Fruit fly (Drosophila melanogaster) whole organism, pupa: ENCODE data around the gene CG13245.

Experiments
- CG12605 ChIP-seq: fragments of 200-800 bp; sonication (Bioruptor generic); IDR thresholded peaks from 2 replicates; pipeline ENCODE4 v1.3.6; 2022; ENCODE audit warnings: missing biosample characterization, missing genetic modification characterization
- CG34367 ChIP-seq: fragments of 200-800 bp; sonication (Bioruptor generic); optimal IDR thresholded peaks from 2 replicates; lab custom pipeline; 2018; ENCODE audit warnings: missing biosample characterization, mild to moderate bottlenecking, missing genetic modification characterization
- CG8301 ChIP-seq: fragments of 200-800 bp; sonication (Bioruptor generic); optimal IDR thresholded peaks from 2 replicates; lab custom pipeline; 2018; ENCODE audit warnings: missing biosample characterization, mild to moderate bottlenecking, missing genetic modification characterization
- CG9948 ChIP-seq: fragments of 200-800 bp; sonication (Bioruptor generic); optimal IDR thresholded peaks from 2 replicates; lab custom pipeline; 2018; ENCODE audit warnings: missing biosample characterization, mild to moderate bottlenecking, missing genetic modification characterization, moderate library complexity
- Snoo ChIP-seq: fragments of 200-800 bp; sonication (Bioruptor generic); optimal IDR thresholded peaks from 3 replicates; lab custom pipeline; 2017; ENCODE audit warnings: missing biosample characterization, mild to moderate bottlenecking, missing genetic modification characterization, inconsistent platforms
- fd96Ca ChIP-seq: fragments of 200-800 bp; sonication (Bioruptor generic); IDR thresholded peaks from 3 replicates; pipeline ENCODE4 v1.3.6; 2022; ENCODE audit warnings: missing biosample characterization, missing genetic modification characterization
- gl ChIP-seq: fragments of 200-800 bp; sonication (Bioruptor generic); optimal IDR thresholded peaks from 2 replicates; lab custom pipeline; 2018; ENCODE audit warnings: missing biosample characterization, mild to moderate bottlenecking, missing genetic modification characterization

dm6 chr2L:16004025-16004424 is at the start of gene CG13245, which contains the start of gene CG43816:
- no peak for TF ChIP-seq gl (tag; lab: Kevin White, UChicago)
- no peak for TF ChIP-seq CG12605
- no peak for TF ChIP-seq CG8301 (tag; lab: Kevin White, UChicago)
- TF ChIP-seq CG34367 (tag; lab: Kevin White, UChicago): no peak
- TF ChIP-seq CG9948 (tag; lab: Kevin White, UChicago): no peak
- TF ChIP-seq fd96Ca (GFP tag; lab: Robert Waterston, UW): no peak
- TF ChIP-seq Snoo (tag; lab: Kevin White, UChicago): no peak
